Fruit fly (Drosophila melanogaster) whole organism, embryonic: ENCODE measurements around the gene Ntf-2.

ENCODE experiments used
- Aef1 ChIP-seq: fragments of 200-800 bp; sonication (Bioruptor generic); IDR thresholded peaks from 3 replicates; pipeline ENCODE4 v1.3.6; 2022; ENCODE audit warnings: missing biosample characterization, missing genetic modification characterization
- Atf3 ChIP-seq: fragments of 200-800 bp; sonication (Bioruptor generic); optimal IDR thresholded peaks from 3 replicates; lab custom pipeline; 2016; ENCODE audit warnings: missing biosample characterization, missing genetic modification characterization
- CG11247 ChIP-seq: fragments of 200-800 bp; sonication (Bioruptor generic); IDR thresholded peaks from 2 replicates; pipeline ENCODE4 v1.3.6; 2022; ENCODE audit warnings: missing biosample characterization, missing genetic modification characterization
- CG12769 ChIP-seq: fragments of 200-800 bp; sonication (Bioruptor generic); optimal IDR thresholded peaks from 2 replicates; lab custom pipeline; 2019; ENCODE audit warnings: missing biosample characterization, mild to moderate bottlenecking, missing genetic modification characterization, moderate library complexity
- CG13624 ChIP-seq: fragments of 200-800 bp; sonication (Bioruptor generic); optimal IDR thresholded peaks from 2 replicates; lab custom pipeline; 2016; ENCODE audit warnings: missing biosample characterization, missing genetic modification characterization
- CG14667 ChIP-seq: fragments of 200-800 bp; sonication (Bioruptor generic); IDR thresholded peaks from 2 replicates; pipeline ENCODE4 v1.3.6; 2022; ENCODE audit warnings: missing biosample characterization, missing genetic modification characterization
- CG15696 ChIP-seq: fragments of 200-800 bp; sonication (Bioruptor generic); optimal IDR thresholded peaks from 2 replicates; lab custom pipeline; 2019; ENCODE audit warnings: missing biosample characterization, mild to moderate bottlenecking, missing genetic modification characterization, moderate library complexity
- CG17186 ChIP-seq: fragments of 200-800 bp; sonication (Bioruptor generic); optimal IDR thresholded peaks from 3 replicates; lab custom pipeline; 2017; ENCODE audit warnings: missing biosample characterization, missing genetic modification reagents, missing genetic modification characterization
- CG18262 ChIP-seq: fragments of 200-800 bp; optimal IDR thresholded peaks from 3 replicates; lab custom pipeline; 2019; ENCODE audit warnings: missing biosample characterization, mild to moderate bottlenecking, missing genetic modification characterization, moderate library complexity
- CG2889 ChIP-seq: fragments of 200-800 bp; sonication (Bioruptor generic); IDR thresholded peaks from 3 replicates; pipeline ENCODE4 v1.3.6; 2022; ENCODE audit warnings: missing biosample characterization, missing genetic modification characterization
- CG3281 ChIP-seq: fragments of 200-800 bp; sonication (Bioruptor generic); optimal IDR thresholded peaks from 3 replicates; lab custom pipeline; 2017; ENCODE audit warnings: missing biosample characterization, mild to moderate bottlenecking, missing genetic modification characterization
- CG43689 ChIP-seq: fragments of 200-800 bp; sonication (Bioruptor generic); IDR thresholded peaks from 2 replicates; pipeline ENCODE4 v1.3.6; 2022; ENCODE audit warnings: missing biosample characterization, missing genetic modification characterization
- CG4424 ChIP-seq: fragments of 200-800 bp; sonication (Bioruptor generic); optimal IDR thresholded peaks from 3 replicates; lab custom pipeline; 2016; ENCODE audit warnings: missing biosample characterization, missing genetic modification characterization
- CG4617 ChIP-seq: fragments of 200-800 bp; sonication (Bioruptor generic); optimal IDR thresholded peaks from 3 replicates; lab custom pipeline; 2016; ENCODE audit warnings: missing biosample characterization, missing genetic modification characterization, borderline replicate concordance
- CG4707 ChIP-seq: fragments of 200-800 bp; sonication (Bioruptor generic); optimal IDR thresholded peaks from 2 replicates; lab custom pipeline; 2018; ENCODE audit warnings: missing biosample characterization, mild to moderate bottlenecking, missing genetic modification characterization, moderate library complexity
- CG4730 ChIP-seq: fragments of 200-800 bp; sonication (Bioruptor generic); IDR thresholded peaks from 2 replicates; pipeline ENCODE4 v1.3.6; 2022; ENCODE audit warnings: missing biosample characterization, missing genetic modification characterization
- CG6254 ChIP-seq: fragments of 200-800 bp; sonication (Bioruptor generic); optimal IDR thresholded peaks from 3 replicates; lab custom pipeline; 2017; ENCODE audit warnings: mild to moderate bottlenecking, missing biosample characterization, missing genetic modification reagents, missing genetic modification characterization
- CG7556 ChIP-seq: fragments of 200-800 bp; sonication (Bioruptor generic); optimal IDR thresholded peaks from 2 replicates; lab custom pipeline; 2017; ENCODE audit warnings: missing biosample characterization, mild to moderate bottlenecking, missing genetic modification characterization
- CG7928 ChIP-seq: fragments of 200-800 bp; sonication (Bioruptor generic); optimal IDR thresholded peaks from 2 replicates; lab custom pipeline; 2017; ENCODE audit warnings: missing biosample characterization, mild to moderate bottlenecking, missing genetic modification characterization
- CG8478 ChIP-seq: fragments of >200 bp; optimal IDR thresholded peaks from 2 replicates; lab custom pipeline; 2018
- CG9797 ChIP-seq: fragments of 200-800 bp; sonication (Bioruptor generic); optimal IDR thresholded peaks from 3 replicates; lab custom pipeline; 2018; ENCODE audit warnings: missing biosample characterization, mild to moderate bottlenecking, missing genetic modification characterization
- CkIIα-i1 ChIP-seq: fragments of 200-800 bp; sonication (Bioruptor generic); IDR thresholded peaks from 2 replicates; pipeline ENCODE4 v1.3.6; 2022; ENCODE audit warnings: missing biosample characterization, missing genetic modification characterization
- Dek ChIP-seq: fragments of 200-800 bp; sonication (Bioruptor generic); optimal IDR thresholded peaks from 3 replicates; lab custom pipeline; 2019; ENCODE audit warnings: missing biosample characterization, mild to moderate bottlenecking, missing genetic modification characterization, moderate library complexity
- Dip3 ChIP-seq: fragments of 200-800 bp; sonication (Bioruptor generic); optimal IDR thresholded peaks from 3 replicates; lab custom pipeline; 2016; ENCODE audit warnings: missing biosample characterization, missing genetic modification characterization
- E2f2 ChIP-seq: fragments of 200-800 bp; sonication (Bioruptor generic); IDR thresholded peaks from 2 replicates; pipeline ENCODE4 v1.3.6; 2022; ENCODE audit warnings: missing biosample characterization, missing genetic modification characterization
- H15 ChIP-seq: fragments of 200-800 bp; sonication (Bioruptor generic); IDR thresholded peaks from 3 replicates; pipeline ENCODE4 v1.3.6; 2022; ENCODE audit warnings: missing biosample characterization, missing genetic modification characterization
- HLH4C ChIP-seq: fragments of 200-800 bp; sonication (Bioruptor generic); IDR thresholded peaks from 3 replicates; pipeline ENCODE4 v1.3.6; 2022; ENCODE audit warnings: missing biosample characterization, missing genetic modification characterization; ENCODE audit not compliant: partially characterized antibody
- Kr ChIP-seq: fragments of 200-800 bp; sonication (Bioruptor generic); optimal IDR thresholded peaks from 2 replicates; lab custom pipeline; 2017; ENCODE audit warnings: missing biosample characterization, mild to moderate bottlenecking, missing genetic modification characterization
- Lim3 ChIP-seq: fragments of 200-800 bp; sonication (Bioruptor generic); IDR thresholded peaks from 2 replicates; pipeline ENCODE4 v1.3.6; 2022; ENCODE audit warnings: missing biosample characterization, missing genetic modification characterization
- Max ChIP-seq: fragments of 200-800 bp; sonication (Bioruptor generic); optimal IDR thresholded peaks from 2 replicates; lab custom pipeline; 2016; ENCODE audit warnings: missing biosample characterization, mild to moderate bottlenecking, missing genetic modification characterization
- NC2α ChIP-seq: fragments of 200-800 bp; sonication (Bioruptor generic); optimal IDR thresholded peaks from 2 replicates; lab custom pipeline; 2016; ENCODE audit warnings: missing biosample characterization, missing genetic modification characterization
- NfI ChIP-seq: fragments of 200-800 bp; sonication (Bioruptor generic); optimal IDR thresholded peaks from 3 replicates; lab custom pipeline; 2018; ENCODE audit warnings: missing biosample characterization, mild to moderate bottlenecking, missing genetic modification characterization, moderate library complexity
- Xbp1 ChIP-seq: fragments of 200-800 bp; sonication (Bioruptor generic); optimal IDR thresholded peaks from 3 replicates; lab custom pipeline; 2016; ENCODE audit warnings: missing biosample characterization, mild to moderate bottlenecking, missing genetic modification characterization
- bcd ChIP-seq: fragments of 200-800 bp; sonication (Bioruptor generic); optimal IDR thresholded peaks from 2 replicates; lab custom pipeline; 2017; ENCODE audit warnings: missing biosample characterization, mild to moderate bottlenecking, missing genetic modification characterization
- bigmax ChIP-seq: fragments of 200-800 bp; sonication (Bioruptor generic); optimal IDR thresholded peaks from 2 replicates; lab custom pipeline; 2018; ENCODE audit warnings: missing biosample characterization, mild to moderate bottlenecking, missing genetic modification characterization
- br ChIP-seq: fragments of >200 bp; optimal IDR thresholded peaks from 2 replicates; lab custom pipeline; 2017
- bsh ChIP-seq, 2 experiments: fragments of 200-800 bp; sonication (Bioruptor generic); optimal IDR thresholded peaks; 2 replicates each; lab custom pipeline; 2017 to 2018; ENCODE audit warnings: mild to moderate bottlenecking in 2 of 2, missing biosample characterization in 2 of 2, missing genetic modification characterization in 2 of 2, moderate library complexity in 1 of 2
- dati ChIP-seq: fragments of 200-800 bp; sonication (Bioruptor generic); IDR thresholded peaks from 2 replicates; pipeline ENCODE4 v1.3.6; 2022; ENCODE audit warnings: missing biosample characterization, missing genetic modification characterization
- esg ChIP-seq: fragments of 200-800 bp; sonication (Bioruptor generic); conservative IDR thresholded peaks from 2 replicates; pipeline ENCODE4 v1.3.6; 2022; ENCODE audit warnings: missing biosample characterization, missing genetic modification characterization
- ewg ChIP-seq: fragments of 200-800 bp; sonication (Bioruptor generic); optimal IDR thresholded peaks from 3 replicates; lab custom pipeline; 2017; ENCODE audit warnings: mild to moderate bottlenecking, missing biosample characterization, missing genetic modification reagents, missing genetic modification characterization
- her ChIP-seq: fragments of 200-800 bp; sonication (Bioruptor generic); optimal IDR thresholded peaks from 2 replicates; lab custom pipeline; 2016; ENCODE audit warnings: missing biosample characterization, missing genetic modification characterization
- nau ChIP-seq: fragments of 200-800 bp; sonication (Bioruptor generic); optimal IDR thresholded peaks from 3 replicates; lab custom pipeline; 2017; ENCODE audit warnings: missing biosample characterization, mild to moderate bottlenecking, missing genetic modification characterization, missing genetic modification reagents
- nmo ChIP-seq: fragments of 200-800 bp; sonication (Bioruptor generic); optimal IDR thresholded peaks from 2 replicates; lab custom pipeline; 2018; ENCODE audit warnings: missing biosample characterization, mild to moderate bottlenecking, missing genetic modification characterization, moderate library complexity
- nom ChIP-seq: fragments of 200-800 bp; sonication (Bioruptor generic); optimal IDR thresholded peaks from 2 replicates; lab custom pipeline; 2017; ENCODE audit warnings: missing biosample characterization, missing genetic modification characterization, mild to moderate bottlenecking, moderate library complexity, missing genetic modification reagents
- phol ChIP-seq: fragments of 200-800 bp; sonication (Bioruptor generic); optimal IDR thresholded peaks from 3 replicates; lab custom pipeline; 2018; ENCODE audit warnings: missing biosample characterization, mild to moderate bottlenecking, missing genetic modification characterization, moderate library complexity
- salm ChIP-seq: fragments of 200-800 bp; sonication (Bioruptor generic); optimal IDR thresholded peaks from 2 replicates; lab custom pipeline; 2018; ENCODE audit warnings: missing biosample characterization, mild to moderate bottlenecking, missing genetic modification characterization
- sisA ChIP-seq: fragments of 200-800 bp; sonication (Bioruptor generic); IDR thresholded peaks from 2 replicates; pipeline ENCODE4 v1.3.6; 2022; ENCODE audit warnings: missing biosample characterization, missing genetic modification characterization
- stwl ChIP-seq: fragments of 200-800 bp; sonication (Bioruptor generic); optimal IDR thresholded peaks from 3 replicates; lab custom pipeline; 2018; ENCODE audit warnings: missing biosample characterization, mild to moderate bottlenecking, missing genetic modification characterization, moderate library complexity
- sug ChIP-seq: fragments of 200-800 bp; optimal IDR thresholded peaks from 2 replicates; lab custom pipeline; 2019; ENCODE audit warnings: missing biosample characterization, mild to moderate bottlenecking, missing genetic modification characterization, moderate library complexity
- tll ChIP-seq, 2 experiments: fragments of 200-800 bp in 1 of 2; fragments of >200 bp in 1 of 2; sonication (Bioruptor generic) in 1 of 2; optimal IDR thresholded peaks; 2 replicates each; lab custom pipeline; 2017 to 2019; ENCODE audit warnings: missing biosample characterization in 2 of 2, missing genetic modification characterization in 2 of 2, mild to moderate bottlenecking in 1 of 2, moderate library complexity in 1 of 2
- vfl ChIP-seq: fragments of 200-800 bp; sonication (Bioruptor generic); optimal IDR thresholded peaks from 2 replicates; lab custom pipeline; 2016; ENCODE audit warnings: missing biosample characterization, missing genetic modification characterization

Ntf-2 gene

DNA sequence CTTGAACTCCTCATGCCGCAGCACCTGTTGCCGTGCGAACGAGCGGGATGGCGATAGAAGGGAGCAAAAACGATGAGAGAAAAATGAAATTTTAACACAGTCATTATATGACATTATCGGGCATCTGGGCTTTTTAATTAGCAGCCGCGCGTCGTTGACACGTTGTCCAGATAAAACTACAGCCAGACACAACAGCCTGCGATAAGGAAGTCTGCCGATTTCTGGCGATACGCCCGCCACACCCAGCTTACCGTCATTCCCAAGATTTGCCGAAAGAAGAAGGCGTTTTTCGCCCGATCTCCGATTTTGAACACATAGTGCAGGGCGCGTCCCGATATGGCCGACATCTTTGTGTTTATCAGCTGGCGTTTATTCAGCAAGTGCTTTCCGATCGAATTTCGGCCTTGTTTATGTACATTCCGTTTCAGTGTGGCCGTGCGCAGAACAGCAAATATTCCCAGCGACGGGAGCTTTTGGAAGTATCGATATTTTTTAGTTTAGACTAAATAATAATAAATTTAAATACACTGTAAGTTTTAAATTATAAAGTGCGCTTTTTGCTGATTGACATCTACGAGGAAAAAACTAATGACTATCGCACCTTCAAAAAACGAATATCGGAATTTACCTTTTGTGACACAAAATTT is 7.2 kb upstream of the Ntf-2 start, which contains the start of gene CG1532 (continued):
- no peak for TF ChIP-seq ewg (GFP tag; lab: Kevin White, UChicago)
- TF ChIP-seq CG4424 (GFP tag; lab: Kevin White, UChicago) = no peak
- no peak for TF ChIP-seq Aef1
- peak; percentile 54 for TF ChIP-seq sug (tag; lab: Kevin White, UChicago)
- TF ChIP-seq CG2889 (GFP tag; lab: Robert Waterston, UW) = no peak
- no peak for TF ChIP-seq NC2α (GFP tag; lab: Kevin White, UChicago)
- peak; percentile 62 for TF ChIP-seq E2f2 (GFP tag; lab: Robert Waterston, UW)
- TF ChIP-seq CG9797 = peak; percentile 65
- TF ChIP-seq CG12769 (tag; lab: Kevin White, UChicago) = peak; percentile 29
- TF ChIP-seq CkIIα-i1 (GFP tag; lab: Robert Waterston, UW) = no peak
- TF ChIP-seq bcd = no peak
- TF ChIP-seq CG7556 = no peak
- TF ChIP-seq CG43689 (GFP tag; lab: Robert Waterston, UW) = no peak
- no peak for TF ChIP-seq nmo (GFP tag; lab: Kevin White, UChicago)
- TF ChIP-seq her (GFP tag; lab: Kevin White, UChicago) = no peak
- TF ChIP-seq CG13624 (GFP tag; lab: Kevin White, UChicago) = no peak
- no peak for TF ChIP-seq CG15696 (tag; lab: Kevin White, UChicago)
- no peak for TF ChIP-seq Lim3
- peak; percentile 41; the same call in 1 of the 3 replicates for TF ChIP-seq HLH4C
- no peak for TF ChIP-seq CG14667 (GFP tag; lab: Robert Waterston, UW)
- TF ChIP-seq Max (GFP tag; lab: Kevin White, UChicago) = no peak
- TF ChIP-seq Dek = no peak
- no peak for TF ChIP-seq sisA
- no peak for TF ChIP-seq esg
- TF ChIP-seq salm (tag; lab: Kevin White, UChicago) = no peak
- no peak for TF ChIP-seq tll (GFP tag; optimal IDR thresholded peaks at IDR 0.05; lab: Kevin White, UChicago)
- no peak for TF ChIP-seq CG6254 (GFP tag; lab: Kevin White, UChicago)
- no peak for TF ChIP-seq nom (GFP tag; lab: Kevin White, UChicago)
- TF ChIP-seq CG11247 (GFP tag; lab: Robert Waterston, UW) = no peak
- peak; percentile 6 for TF ChIP-seq CG18262 (tag; lab: Kevin White, UChicago)
- no peak for TF ChIP-seq CG17186
- TF ChIP-seq nau (GFP tag; lab: Kevin White, UChicago) = no peak
- TF ChIP-seq stwl (tag; lab: Kevin White, UChicago) = peak; percentile 38
- no peak for TF ChIP-seq Atf3 (GFP tag; lab: Kevin White, UChicago)
- no peak for TF ChIP-seq CG8478 (lab: Kevin White, UChicago)
- TF ChIP-seq CG7928 (GFP tag; lab: Kevin White, UChicago) = no peak
- no peak for TF ChIP-seq br
- TF ChIP-seq CG4730 (GFP tag; lab: Robert Waterston, UW) = no peak
- TF ChIP-seq phol (tag; lab: Kevin White, UChicago) = peak; percentile 4
- TF ChIP-seq Dip3 (GFP tag; lab: Kevin White, UChicago) = no peak
- no peak for TF ChIP-seq Kr (GFP tag; lab: Kevin White, UChicago)
- TF ChIP-seq CG4707 (GFP tag; lab: Kevin White, UChicago) = no peak
- TF ChIP-seq NfI (GFP tag; lab: Kevin White, UChicago) = no peak
- no peak for TF ChIP-seq CG4617 (GFP tag; lab: Kevin White, UChicago)
- TF ChIP-seq H15 (GFP tag; lab: Robert Waterston, UW) = no peak
- no peak for TF ChIP-seq vfl (GFP tag; lab: Kevin White, UChicago)
- no peak for TF ChIP-seq bsh (GFP tag; optimal IDR thresholded peaks at IDR 0.05; lab: Kevin White, UChicago)
- no peak for TF ChIP-seq bigmax
- TF ChIP-seq Xbp1 = no peak
- no peak for TF ChIP-seq dati (GFP tag; lab: Robert Waterston, UW)
- TF ChIP-seq CG3281 (GFP tag; lab: Kevin White, UChicago) = peak; percentile 10
